Fruit fly (Drosophila melanogaster) Kc167 (cell line): Measurements from ENCODE around the gene Mst57Dc.

Source experiments
- h ChIP-seq: fragments of >200 bp; optimal IDR thresholded peaks from 3 replicates; lab custom pipeline; 2018; ENCODE audit warnings: missing external identifiers
- insv ChIP-seq: fragments of >200 bp; optimal IDR thresholded peaks from 3 replicates; lab custom pipeline; 2018; ENCODE audit warnings: missing external identifiers

dm6 chr3R:25789355-25789754 is 40.1 kb downstream of the Mst57Dc start, which contains the start of gene CG31380:
- TF ChIP-seq insv (no peak), h (lab: Kevin White, UChicago) (no peak)
